Fruit fly (Drosophila melanogaster) whole organism, embryonic: Measurements from ENCODE around the gene CG11470.

Experiments used
- Adf1 ChIP-seq: fragments of 200-800 bp; sonication (Bioruptor generic); IDR thresholded peaks from 2 replicates; pipeline ENCODE4 v1.3.6; 2022; ENCODE audit warnings: missing biosample characterization, missing genetic modification characterization
- CG10431 ChIP-seq: fragments of 200-800 bp; sonication (Bioruptor generic); optimal IDR thresholded peaks from 3 replicates; lab custom pipeline; 2018; ENCODE audit warnings: missing biosample characterization, mild to moderate bottlenecking, missing genetic modification characterization
- CG10979 ChIP-seq: fragments of 200-800 bp; sonication (Bioruptor generic); optimal IDR thresholded peaks from 2 replicates; lab custom pipeline; 2018; ENCODE audit warnings: missing biosample characterization, mild to moderate bottlenecking, missing genetic modification characterization, moderate library complexity
- CG11723 ChIP-seq: fragments of 200-800 bp; sonication (Bioruptor generic); optimal IDR thresholded peaks from 2 replicates; lab custom pipeline; 2017; ENCODE audit warnings: missing biosample characterization, mild to moderate bottlenecking, missing genetic modification characterization
- CG12236 ChIP-seq: fragments of 200-800 bp; sonication (Bioruptor generic); optimal IDR thresholded peaks from 2 replicates; lab custom pipeline; 2016; ENCODE audit warnings: missing biosample characterization, missing genetic modification characterization
- CG14441 ChIP-seq: fragments of 200-800 bp; sonication (Bioruptor generic); IDR thresholded peaks from 2 replicates; pipeline ENCODE4 v1.3.6; 2022; ENCODE audit warnings: missing biosample characterization, missing genetic modification characterization
- CG15479 ChIP-seq: fragments of 200-800 bp; sonication (Bioruptor generic); optimal IDR thresholded peaks from 3 replicates; lab custom pipeline; 2019; ENCODE audit warnings: missing biosample characterization, mild to moderate bottlenecking, missing genetic modification characterization, moderate library complexity
- CG17328 ChIP-seq: fragments of 200-800 bp; sonication (Bioruptor generic); IDR thresholded peaks from 2 replicates; pipeline ENCODE4 v1.3.6; 2022; ENCODE audit warnings: missing biosample characterization, missing genetic modification characterization
- CG17612 ChIP-seq: fragments of 200-800 bp; sonication (Bioruptor generic); IDR thresholded peaks from 2 replicates; pipeline ENCODE4 v1.3.6; 2022; ENCODE audit warnings: missing biosample characterization, missing genetic modification characterization
- CG17802 ChIP-seq: fragments of 200-800 bp; sonication (Bioruptor generic); optimal IDR thresholded peaks from 2 replicates; lab custom pipeline; 2018; ENCODE audit warnings: missing biosample characterization, mild to moderate bottlenecking, missing genetic modification characterization, moderate library complexity
- CG2116 ChIP-seq: fragments of 200-800 bp; sonication (Bioruptor generic); optimal IDR thresholded peaks from 3 replicates; lab custom pipeline; 2018; ENCODE audit warnings: missing biosample characterization, mild to moderate bottlenecking, missing genetic modification characterization
- CG3281 ChIP-seq: fragments of 200-800 bp; sonication (Bioruptor generic); optimal IDR thresholded peaks from 3 replicates; lab custom pipeline; 2017; ENCODE audit warnings: missing biosample characterization, mild to moderate bottlenecking, missing genetic modification characterization
- CG34422 ChIP-seq: fragments of 200-800 bp; sonication (Bioruptor generic); IDR thresholded peaks from 3 replicates; pipeline ENCODE4 v1.3.6; 2022; ENCODE audit warnings: missing biosample characterization, missing genetic modification characterization
- CG6683 ChIP-seq: fragments of 200-800 bp; sonication (Bioruptor generic); optimal IDR thresholded peaks from 2 replicates; lab custom pipeline; 2017; ENCODE audit warnings: missing biosample characterization, mild to moderate bottlenecking, missing genetic modification characterization, missing genetic modification reagents
- CG6689 ChIP-seq: fragments of 200-800 bp; sonication (Bioruptor generic); IDR thresholded peaks from 2 replicates; pipeline ENCODE4 v1.3.6; 2022; ENCODE audit warnings: missing biosample characterization, missing genetic modification characterization
- CG7271 ChIP-seq: fragments of 200-800 bp; sonication (Bioruptor generic); optimal IDR thresholded peaks from 2 replicates; lab custom pipeline; 2018; ENCODE audit warnings: missing biosample characterization, mild to moderate bottlenecking, missing genetic modification characterization, moderate library complexity
- CG7357 ChIP-seq: fragments of 200-800 bp; sonication (Bioruptor generic); IDR thresholded peaks from 3 replicates; pipeline ENCODE4 v1.3.6; 2022; ENCODE audit warnings: missing biosample characterization, missing genetic modification characterization
- CG8089 ChIP-seq: fragments of 200-800 bp; sonication (Bioruptor generic); optimal IDR thresholded peaks from 3 replicates; lab custom pipeline; 2016; ENCODE audit warnings: missing biosample characterization, missing genetic modification characterization
- ERR ChIP-seq: fragments of 200-800 bp; sonication (Bioruptor generic); optimal IDR thresholded peaks from 2 replicates; lab custom pipeline; 2016; ENCODE audit warnings: missing biosample characterization, missing genetic modification characterization
- Fer2 ChIP-seq: fragments of 200-800 bp; sonication (Bioruptor generic); optimal IDR thresholded peaks from 2 replicates; lab custom pipeline; 2018; ENCODE audit warnings: missing biosample characterization, mild to moderate bottlenecking, missing genetic modification characterization, moderate library complexity
- GATAe ChIP-seq: fragments of 200-800 bp; sonication (Bioruptor generic); conservative IDR thresholded peaks from 2 replicates; pipeline ENCODE4 v1.3.6; 2022; ENCODE audit warnings: missing biosample characterization, missing genetic modification characterization
- HLH4C ChIP-seq: fragments of 200-800 bp; sonication (Bioruptor generic); IDR thresholded peaks from 3 replicates; pipeline ENCODE4 v1.3.6; 2022; ENCODE audit warnings: missing biosample characterization, missing genetic modification characterization; ENCODE audit not compliant: partially characterized antibody
- Hmr ChIP-seq: fragments of 200-800 bp; sonication (Bioruptor generic); optimal IDR thresholded peaks from 3 replicates; lab custom pipeline; 2017; ENCODE audit warnings: mild to moderate bottlenecking, missing biosample characterization, missing genetic modification reagents, missing genetic modification characterization
- Hr51 ChIP-seq, 2 experiments: fragments of 200-800 bp; sonication (Bioruptor generic); optimal IDR thresholded peaks; 2 replicates in 1 of 2; 3 replicates in 1 of 2; lab custom pipeline; 2016 to 2018; ENCODE audit warnings: missing biosample characterization in 2 of 2, missing genetic modification characterization in 2 of 2, mild to moderate bottlenecking in 1 of 2, moderate library complexity in 1 of 2
- Hsf ChIP-seq: fragments of 200-800 bp; sonication (Bioruptor generic); optimal IDR thresholded peaks from 3 replicates; lab custom pipeline; 2016; ENCODE audit warnings: missing biosample characterization, missing genetic modification characterization
- Lim3 ChIP-seq: fragments of 200-800 bp; sonication (Bioruptor generic); IDR thresholded peaks from 2 replicates; pipeline ENCODE4 v1.3.6; 2022; ENCODE audit warnings: missing biosample characterization, missing genetic modification characterization
- MBD-R2 ChIP-seq: fragments of 200-800 bp; sonication (Bioruptor generic); IDR thresholded peaks from 2 replicates; pipeline ENCODE4 v1.3.6; 2022; ENCODE audit warnings: missing biosample characterization, missing genetic modification characterization
- Med ChIP-seq: fragments of 200-800 bp; sonication (Bioruptor generic); peaks from one replicate; lab custom pipeline; 2016; ENCODE audit warnings: missing biosample characterization, missing genetic modification characterization, mild to moderate bottlenecking, inconsistent platforms, moderate library complexity
- Sox100B ChIP-seq: fragments of 200-800 bp; sonication (Bioruptor generic); optimal IDR thresholded peaks from 3 replicates; lab custom pipeline; 2018; ENCODE audit warnings: missing biosample characterization, mild to moderate bottlenecking, missing genetic modification characterization
- Xbp1 ChIP-seq: fragments of 200-800 bp; sonication (Bioruptor generic); optimal IDR thresholded peaks from 3 replicates; lab custom pipeline; 2016; ENCODE audit warnings: missing biosample characterization, mild to moderate bottlenecking, missing genetic modification characterization
- bab2 ChIP-seq: fragments of 200-800 bp; sonication (Bioruptor generic); optimal IDR thresholded peaks from 2 replicates; lab custom pipeline; 2016; ENCODE audit warnings: missing biosample characterization, missing genetic modification characterization
- bsh ChIP-seq, 2 experiments: fragments of 200-800 bp; sonication (Bioruptor generic); optimal IDR thresholded peaks; 2 replicates each; lab custom pipeline; 2017 to 2018; ENCODE audit warnings: mild to moderate bottlenecking in 2 of 2, missing biosample characterization in 2 of 2, missing genetic modification characterization in 2 of 2, moderate library complexity in 1 of 2
- chinmo ChIP-seq: fragments of 200-800 bp; sonication (Bioruptor generic); IDR thresholded peaks from 4 replicates; pipeline ENCODE4 v1.3.6; 2022; ENCODE audit warnings: missing biosample characterization, missing genetic modification characterization; ENCODE audit not compliant: partially characterized antibody
- dmrt11E ChIP-seq: fragments of 200-800 bp; sonication (Bioruptor generic); optimal IDR thresholded peaks from 3 replicates; lab custom pipeline; 2018; ENCODE audit warnings: missing biosample characterization, mild to moderate bottlenecking, missing genetic modification characterization, moderate library complexity
- gro ChIP-seq: fragments of 200-800 bp; sonication (Bioruptor generic); optimal IDR thresholded peaks from 2 replicates; lab custom pipeline; 2016; ENCODE audit warnings: missing biosample characterization, missing genetic modification characterization
- hb ChIP-seq: fragments of 200-800 bp; sonication (Bioruptor generic); IDR thresholded peaks from 3 replicates; pipeline ENCODE4 v1.3.6; 2022; ENCODE audit warnings: missing biosample characterization, missing genetic modification characterization; ENCODE audit not compliant: partially characterized antibody
- hkb ChIP-seq, 2 experiments: fragments of 200-800 bp in 1 of 2; fragments of >200 bp in 1 of 2; sonication (Bioruptor generic) in 1 of 2; IDR thresholded peaks in 1 of 2; optimal IDR thresholded peaks in 1 of 2; 2 replicates each; pipeline versions ENCODE4 v1.3.6 to Lab custom; 2017 to 2022; ENCODE audit warnings: missing biosample characterization in 1 of 2, missing genetic modification characterization in 1 of 2
- inv ChIP-seq: fragments of 200-800 bp; sonication (Bioruptor generic); IDR thresholded peaks from 2 replicates; pipeline ENCODE4 v1.3.6; 2022; ENCODE audit warnings: missing biosample characterization, missing genetic modification characterization; ENCODE audit not compliant: partially characterized antibody
- otp ChIP-seq: fragments of 200-800 bp; sonication (Bioruptor generic); IDR thresholded peaks from 3 replicates; pipeline ENCODE4, ENCODE4 v1.3.6; 2022; ENCODE audit warnings: missing biosample characterization, missing genetic modification characterization
- pan ChIP-seq, 4 experiments: fragments of >200 bp in 3 of 4; fragments of 200-800 bp in 1 of 4; sonication (Bioruptor generic) in 1 of 4; optimal IDR thresholded peaks in 3 of 4; IDR thresholded peaks in 1 of 4; 2 replicates each; pipeline versions ENCODE4 v1.3.6 to Lab custom; 2017 to 2022; ENCODE audit warnings: missing biosample characterization in 2 of 4, missing genetic modification characterization in 2 of 4, mixed read lengths in 1 of 4
- pho ChIP-seq: fragments of 200-800 bp; sonication (Bioruptor generic); optimal IDR thresholded peaks from 2 replicates; lab custom pipeline; 2016; ENCODE audit warnings: missing biosample characterization, missing genetic modification characterization
- rib ChIP-seq: fragments of 200-800 bp; sonication (Bioruptor generic); IDR thresholded peaks from 2 replicates; pipeline ENCODE4 v1.3.6; 2022; ENCODE audit warnings: missing biosample characterization, missing genetic modification characterization
- sens-2 ChIP-seq: fragments of 200-800 bp; sonication (Bioruptor generic); IDR thresholded peaks from 2 replicates; pipeline ENCODE4 v1.3.6; 2022; ENCODE audit warnings: missing biosample characterization, missing genetic modification characterization
- sob ChIP-seq: fragments of 200-800 bp; sonication (Bioruptor generic); IDR thresholded peaks from 2 replicates; pipeline ENCODE4 v1.3.6; 2022; ENCODE audit warnings: missing biosample characterization, missing genetic modification characterization
- tgo ChIP-seq: fragments of 200-800 bp; sonication (Bioruptor generic); IDR thresholded peaks from 3 replicates; pipeline ENCODE4 v1.3.6; 2022; ENCODE audit warnings: missing biosample characterization, missing genetic modification characterization
- twi ChIP-seq: fragments of 200-800 bp; optimal IDR thresholded peaks from 2 replicates; lab custom pipeline; 2019; ENCODE audit warnings: missing biosample characterization, mild to moderate bottlenecking, missing genetic modification characterization, moderate library complexity
- unpg ChIP-seq: fragments of 200-800 bp; sonication (Bioruptor generic); optimal IDR thresholded peaks from 3 replicates; lab custom pipeline; 2018; ENCODE audit warnings: missing biosample characterization, mild to moderate bottlenecking, missing genetic modification characterization, moderate library complexity

The CG11470 gene

dm6 chr3R:29618515-29619157 lies 29.1 kb upstream of the CG11470 start, which contains the start of gene CG1907 (continued):
- TF ChIP-seq CG8089 (peak; percentile 76), CG11723 (peak; percentile 98), CG12236 (GFP tag; lab: Kevin White, UChicago) (peak; percentile 48), CG14441 (GFP tag; lab: Robert Waterston, UW) (peak; percentile 98), Hr51 (GFP tag; optimal IDR thresholded peaks at IDR 0.05; lab: Kevin White, UChicago) (peak; percentile 89 to 98), tgo (peak; percentile 99), CG6689 (peak; percentile 98), Hmr (peak; percentile 98), Adf1 (GFP tag; lab: Robert Waterston, UW) (peak; percentile 87), chinmo (0 out of 4 replicates have a peak, but pooled peaks have one; percentile 70), CG2116 (peak; percentile 89), CG17328 (GFP tag; lab: Robert Waterston, UW) (peak; percentile 99), inv (GFP tag; lab: Robert Waterston, UW) (0 out of 2 replicates have a peak, but pooled peaks have one; percentile 33), ERR (peak; percentile 75), gro (GFP tag; lab: Kevin White, UChicago) (peak; percentile 72), dmrt11E (tag; lab: Kevin White, UChicago) (peak; percentile 99), bsh (GFP tag; optimal IDR thresholded peaks at IDR 0.05; lab: Kevin White, UChicago) (peak; percentile 88 to 98), sens-2 (peak; percentile 95), CG17612 (peak; percentile 96), CG34422 (GFP tag; lab: Robert Waterston, UW) (peak; percentile 98), twi (tag; lab: Kevin White, UChicago) (peak; percentile 97), sob (GFP tag; lab: Robert Waterston, UW) (peak; percentile 98), unpg (GFP tag; lab: Kevin White, UChicago) (peak; percentile 99), hb (no peak), hkb (optimal IDR thresholded peaks at IDR 0.05; lab: Kevin White, UChicago) (peak; percentile 20), hkb (GFP tag; IDR thresholded peaks at IDR 0.05; lab: Robert Waterston, UW) (peak; percentile 99), CG10431 (GFP tag; lab: Kevin White, UChicago) (peak; percentile 91), CG6683 (peak; percentile 97), CG17802 (peak; percentile 85), Med (GFP tag; lab: Kevin White, UChicago) (peak; percentile 96), pan (optimal IDR thresholded peaks at IDR 0.05; lab: Kevin White, UChicago) (no peak), pan (GFP tag; optimal IDR thresholded peaks at IDR 0.05 in 1 of 2, IDR thresholded peaks at IDR 0.05 in 1 of 2) (peak in 1 of 2 experiments; percentile 99), MBD-R2 (peak; percentile 99), Sox100B (GFP tag; lab: Kevin White, UChicago) (peak; percentile 97), CG7357 (GFP tag; lab: Robert Waterston, UW) (peak; percentile 93), Lim3 (GFP tag; lab: Robert Waterston, UW) (peak; percentile 88), CG3281 (GFP tag; lab: Kevin White, UChicago) (peak; percentile 98), pho (peak; percentile 70), CG10979 (peak; percentile 99), otp (GFP tag; lab: Robert Waterston, UW) (peak; percentile 96), Fer2 (tag; lab: Kevin White, UChicago) (peak; percentile 96), rib (GFP tag; lab: Robert Waterston, UW) (peak; percentile 98), bab2 (GFP tag; lab: Kevin White, UChicago) (peak; percentile 88), CG15479 (GFP tag; lab: Kevin White, UChicago) (peak; percentile 82), HLH4C (GFP tag; lab: Robert Waterston, UW) (0 out of 3 replicates have a peak, but pooled peaks have one; percentile 49), CG7271 (tag; lab: Kevin White, UChicago) (peak; percentile 98), GATAe (GFP tag; lab: Robert Waterston, UW) (peak; percentile 94), Hsf (GFP tag; lab: Kevin White, UChicago) (peak; percentile 89), Xbp1 (GFP tag; lab: Kevin White, UChicago) (peak; percentile 98)
